Worm (Caenorhabditis elegans) whole organism, L3 larva: ENCODE measurements around the gene smrc-1.

Experiments
- R02D3.7 ChIP-seq: fragments of 150-350 bp; optimal IDR thresholded peaks from 2 replicates; lab custom pipeline; 2014; ENCODE audit warnings: missing biosample characterization, missing genetic modification characterization
- ZK546.5 ChIP-seq: sonication (generic microtip); optimal IDR thresholded peaks from 2 replicates; lab custom pipeline; 2017; ENCODE audit warnings: missing biosample characterization, missing genetic modification characterization
- aly-2 ChIP-seq: fragments of 150-350 bp; optimal IDR thresholded peaks from 2 replicates; lab custom pipeline; 2014; ENCODE audit warnings: missing biosample characterization, missing genetic modification characterization
- ama-1 ChIP-seq: fragments of 150-350 bp; optimal IDR thresholded peaks from 2 replicates; lab custom pipeline; 2018
- ceh-28 ChIP-seq: fragments of 150-350 bp; optimal IDR thresholded peaks from 2 replicates; lab custom pipeline; 2014; ENCODE audit warnings: missing biosample characterization, missing genetic modification reagents, missing genetic modification characterization
- ceh-9 ChIP-seq: sonication (generic microtip); optimal IDR thresholded peaks from 2 replicates; lab custom pipeline; 2018; ENCODE audit warnings: missing biosample characterization, missing genetic modification characterization
- egl-27 ChIP-seq: sonication (generic microtip); optimal IDR thresholded peaks from 4 replicates; lab custom pipeline; 2017; ENCODE audit warnings: missing biosample characterization, missing genetic modification reagents, missing genetic modification characterization
- egl-5 ChIP-seq: fragments of 150-350 bp; optimal IDR thresholded peaks from 2 replicates; lab custom pipeline; 2017; ENCODE audit warnings: missing biosample characterization, missing genetic modification reagents, missing genetic modification characterization, inconsistent platforms
- elt-2 ChIP-seq: sonication (generic microtip); optimal IDR thresholded peaks from 2 replicates; lab custom pipeline; 2016; ENCODE audit warnings: missing genetic modification reagents, mild to moderate bottlenecking, missing genetic modification characterization, missing compliant biosample characterization
- fkh-10 ChIP-seq: sonication (generic microtip); optimal IDR thresholded peaks from 2 replicates; lab custom pipeline; 2017; ENCODE audit warnings: missing biosample characterization, missing genetic modification reagents, missing genetic modification characterization
- fkh-2 ChIP-seq: fragments of 150-350 bp; optimal IDR thresholded peaks from 2 replicates; lab custom pipeline; 2014; ENCODE audit warnings: missing biosample characterization, missing genetic modification reagents, missing genetic modification characterization
- fos-1 ChIP-seq: fragments of 150-350 bp; optimal IDR thresholded peaks from 2 replicates; lab custom pipeline; 2014; ENCODE audit warnings: missing biosample characterization, missing genetic modification characterization
- hmg-11 ChIP-seq: sonication (generic microtip); optimal IDR thresholded peaks from 2 replicates; lab custom pipeline; 2016; ENCODE audit warnings: missing genetic modification characterization, missing compliant biosample characterization
- jun-1 ChIP-seq: fragments of 150-350 bp; optimal IDR thresholded peaks from 2 replicates; lab custom pipeline; 2014; ENCODE audit warnings: missing biosample characterization, missing genetic modification reagents, missing genetic modification characterization
- lin-15B ChIP-seq: fragments of 150-350 bp; optimal IDR thresholded peaks from 2 replicates; lab custom pipeline; 2014; ENCODE audit warnings: missing biosample characterization, missing genetic modification characterization
- lin-39 ChIP-seq: fragments of 150-350 bp; optimal IDR thresholded peaks from 2 replicates; lab custom pipeline; 2018; ENCODE audit warnings: missing biosample characterization, missing genetic modification reagents, missing genetic modification characterization
- lsy-12 ChIP-seq: sonication (generic microtip); optimal IDR thresholded peaks from 2 replicates; lab custom pipeline; 2016; ENCODE audit warnings: mild to moderate bottlenecking, missing genetic modification characterization, missing compliant biosample characterization
- mdl-1 ChIP-seq: fragments of 150-350 bp; optimal IDR thresholded peaks from 2 replicates; lab custom pipeline; 2014; ENCODE audit warnings: missing biosample characterization, missing genetic modification characterization
- mml-1 ChIP-seq: fragments of 150-350 bp; sonication (generic microtip); optimal IDR thresholded peaks from 3 replicates; lab custom pipeline; 2014; ENCODE audit warnings: missing biosample characterization, missing genetic modification characterization
- nfya-1 ChIP-seq: sonication (generic microtip); optimal IDR thresholded peaks from 2 replicates; lab custom pipeline; 2017; ENCODE audit warnings: missing genetic modification characterization, mild to moderate bottlenecking, missing compliant biosample characterization, antibody characterized with exemption, moderate library complexity; ENCODE audit not compliant: insufficient read depth
- nhr-23 ChIP-seq: fragments of 150-350 bp; optimal IDR thresholded peaks from 2 replicates; lab custom pipeline; 2014; ENCODE audit warnings: missing biosample characterization, missing genetic modification reagents, missing genetic modification characterization
- nhr-237 ChIP-seq: fragments of 150-350 bp; optimal IDR thresholded peaks from 2 replicates; lab custom pipeline; 2014; ENCODE audit warnings: missing biosample characterization, missing genetic modification characterization
- nhr-25 ChIP-seq: sonication (generic microtip); optimal IDR thresholded peaks from 2 replicates; lab custom pipeline; 2017; ENCODE audit warnings: missing biosample characterization, missing genetic modification characterization
- nhr-28 ChIP-seq: fragments of 150-350 bp; optimal IDR thresholded peaks from 2 replicates; lab custom pipeline; 2014; ENCODE audit warnings: missing biosample characterization, missing genetic modification characterization
- nhr-43 ChIP-seq: sonication (generic microtip); optimal IDR thresholded peaks from 2 replicates; lab custom pipeline; 2016; ENCODE audit warnings: mild to moderate bottlenecking, missing genetic modification characterization, missing compliant biosample characterization; ENCODE audit not compliant: poor library complexity, severe bottlenecking
- nhr-67 ChIP-seq: fragments of 150-350 bp; optimal IDR thresholded peaks from 2 replicates; lab custom pipeline; 2014; ENCODE audit warnings: missing biosample characterization, missing genetic modification characterization
- nhr-76 ChIP-seq: fragments of 150-350 bp; sonication (generic microtip); optimal IDR thresholded peaks from 5 replicates; lab custom pipeline; 2014; ENCODE audit warnings: missing biosample characterization, missing genetic modification characterization
- pha-4 ChIP-seq: fragments of 150-350 bp; optimal IDR thresholded peaks from 2 replicates; lab custom pipeline; 2014; ENCODE audit warnings: missing biosample characterization, missing genetic modification reagents, missing genetic modification characterization
- pqm-1 ChIP-seq: fragments of 150-350 bp; optimal IDR thresholded peaks from 2 replicates; lab custom pipeline; 2017; ENCODE audit warnings: missing biosample characterization, missing genetic modification characterization, inconsistent platforms
- sea-2 ChIP-seq: fragments of 150-350 bp; sonication (generic microtip); optimal IDR thresholded peaks from 4 replicates; lab custom pipeline; 2014; ENCODE audit warnings: missing biosample characterization, missing genetic modification reagents, missing genetic modification characterization
- skn-1 ChIP-seq: fragments of 150-350 bp; optimal IDR thresholded peaks from 2 replicates; lab custom pipeline; 2014; ENCODE audit warnings: missing biosample characterization, missing genetic modification characterization
- snpc-4 ChIP-seq: fragments of 150-350 bp; optimal IDR thresholded peaks from 2 replicates; lab custom pipeline; 2014; ENCODE audit warnings: missing biosample characterization, missing genetic modification characterization
- unc-62 ChIP-seq: fragments of 150-350 bp; sonication (generic microtip); optimal IDR thresholded peaks from 4 replicates; lab custom pipeline; 2014; ENCODE audit warnings: missing biosample characterization, missing genetic modification reagents, missing genetic modification characterization
- zag-1 ChIP-seq: fragments of 150-350 bp; optimal IDR thresholded peaks from 2 replicates; lab custom pipeline; 2014; ENCODE audit warnings: missing biosample characterization, missing genetic modification characterization
- ztf-4 ChIP-seq: fragments of 150-350 bp; optimal IDR thresholded peaks from 2 replicates; lab custom pipeline; 2014; ENCODE audit warnings: missing biosample characterization, missing genetic modification characterization

smrc-1 gene

ce11 chrIII:6411914-6412313 is 21.2 kb downstream of the smrc-1 start, which contains the start of gene C05D11.5:
TSS of gene C05D11.5 (minus strand) at chrIII:6412014.
- TF ChIP-seq ceh-9 (tag; lab: Kevin White, UChicago) (no peak), nhr-28 (no peak), jun-1 (tag; lab: Kevin White, UChicago) (no peak), nhr-237 (tag; lab: Kevin White, UChicago) (no peak), nhr-67 (tag; lab: Kevin White, UChicago) (no peak), aly-2 (tag; lab: Kevin White, UChicago) (no peak), fos-1 (no peak), snpc-4 (no peak), egl-5 (tag; lab: Kevin White, UChicago) (no peak)

DNA sequence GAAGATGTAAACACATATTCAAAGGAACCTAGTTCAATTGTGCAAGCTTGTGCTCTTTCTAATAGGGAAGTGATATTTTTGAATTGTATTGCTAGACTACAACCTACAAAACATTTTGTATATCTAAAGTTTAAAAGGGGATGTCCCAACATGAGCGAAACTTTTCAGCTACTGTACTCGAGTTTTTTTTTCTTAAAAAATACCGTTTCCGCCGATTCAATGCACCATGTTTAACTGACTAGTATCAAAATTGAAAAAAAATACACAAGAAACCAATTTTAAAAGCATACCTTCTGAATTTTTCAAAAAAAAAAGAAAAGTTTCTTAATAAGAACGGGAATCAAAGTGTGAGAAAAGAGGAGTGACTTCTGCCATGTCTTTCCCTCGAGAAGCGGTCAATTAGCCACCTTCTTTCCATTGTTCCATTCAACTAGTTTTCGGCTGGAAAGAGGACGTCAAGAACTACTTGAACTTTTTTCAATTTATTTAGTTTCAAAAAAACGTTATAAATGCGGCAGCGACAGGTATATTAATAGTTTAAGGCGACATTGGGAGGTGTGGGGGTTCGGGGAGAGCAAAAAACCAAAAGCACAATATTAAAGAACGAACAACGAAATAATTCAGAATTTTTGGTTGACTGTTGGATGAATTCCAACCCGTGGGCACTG is 24.7 kb downstream of the smrc-1 start, which contains the start of gene nas-4:
nas-4 (minus strand) TSS at position 351 of the 668 bp plus-strand sequence.
- TF ChIP-seq elt-2 (tag; lab: Kevin White, UChicago) (peak; percentile 41), ceh-28 (no peak), ama-1 (lab: Kevin White, UChicago) (peak; percentile 41), jun-1 (tag; lab: Kevin White, UChicago) (no peak), nhr-23 (tag; lab: Kevin White, UChicago) (peak; percentile 11), nhr-43 (tag; lab: Kevin White, UChicago) (peak; percentile 25), R02D3.7 (tag; lab: Kevin White, UChicago) (peak; percentile 39), lin-39 (tag; lab: Kevin White, UChicago) (no peak), lsy-12 (tag; lab: Kevin White, UChicago) (peak; percentile 31), aly-2 (tag; lab: Kevin White, UChicago) (no peak), nhr-25 (peak; percentile 35)

ce11 chrIII:6418254-6418653 is 27.5 kb downstream of the smrc-1 start:
- TF ChIP-seq jun-1 (tag; lab: Kevin White, UChicago) (no peak), pqm-1 (tag; lab: Kevin White, UChicago) (no peak), zag-1 (tag; lab: Kevin White, UChicago) (no peak), nhr-25 (peak; percentile 61), ama-1 (lab: Kevin White, UChicago) (peak; percentile 59), pha-4 (no peak)

- peak; percentile 17 for TF ChIP-seq ama-1 (lab: Kevin White, UChicago)
- TF ChIP-seq jun-1 (tag; lab: Kevin White, UChicago): no peak
- TF ChIP-seq nhr-43 (tag; lab: Kevin White, UChicago): no peak
- TF ChIP-seq nhr-25: peak; percentile 24
Measured at ce11 chrIII:6419409-6419944, 28.7 kb downstream of the smrc-1 start, which contains the start of gene atgl-1. TSS of gene atgl-1 (minus strand) at chrIII:6419459.

ce11 chrIII:6420201-6420600 is 29.5 kb downstream of the smrc-1 start:
- TF ChIP-seq nfya-1 (peak; percentile 10), mml-1 (no peak), pqm-1 (tag; lab: Kevin White, UChicago) (no peak), snpc-4 (peak; percentile 30), ama-1 (lab: Kevin White, UChicago) (peak; percentile 42), nhr-25 (peak; percentile 61), nhr-43 (tag; lab: Kevin White, UChicago) (peak; percentile 12), nhr-23 (tag; lab: Kevin White, UChicago) (peak; percentile 34), elt-2 (tag; lab: Kevin White, UChicago) (no peak), R02D3.7 (tag; lab: Kevin White, UChicago) (no peak), egl-5 (tag; lab: Kevin White, UChicago) (peak; percentile 32), fos-1 (no peak), pha-4 (peak; percentile 28)
- TF ChIP-seq, all 47 proteins: peak for 8

- TF ChIP-seq elt-2 (tag; lab: Kevin White, UChicago) (peak; percentile 92), zag-1 (tag; lab: Kevin White, UChicago) (no peak), lsy-12 (tag; lab: Kevin White, UChicago) (peak; percentile 88), ama-1 (lab: Kevin White, UChicago) (peak; percentile 75), pha-4 (peak; percentile 60), jun-1 (tag; lab: Kevin White, UChicago) (peak; percentile 88), mml-1 (no peak), skn-1 (tag; lab: Kevin White, UChicago) (peak; percentile 76), ztf-4 (no peak), fkh-10 (GFP tag; lab: Kevin White, UChicago) (no peak), nhr-25 (peak; percentile 92), nhr-237 (tag; lab: Kevin White, UChicago) (no peak), egl-5 (tag; lab: Kevin White, UChicago) (no peak), unc-62 (GFP tag; lab: Kevin White, UChicago) (peak; percentile 53), hmg-11 (tag; lab: Kevin White, UChicago) (peak; percentile 66), fkh-2 (tag; lab: Kevin White, UChicago) (no peak), nhr-76 (no peak), mdl-1 (tag; lab: Kevin White, UChicago) (peak; percentile 95), ZK546.5 (tag; lab: Kevin White, UChicago) (no peak), nhr-28 (no peak), egl-27 (tag; lab: Kevin White, UChicago) (peak; percentile 63), sea-2 (GFP tag; lab: Kevin White, UChicago) (no peak), fos-1 (no peak), lin-39 (tag; lab: Kevin White, UChicago) (peak; percentile 79), ceh-28 (peak; percentile 68), pqm-1 (tag; lab: Kevin White, UChicago) (peak; percentile 67), lin-15B (peak; percentile 50), nhr-67 (tag; lab: Kevin White, UChicago) (no peak)
Measured at ce11 chrIII:6420995-6421404, 30.3 kb downstream of the smrc-1 start.
